Fruit fly (Drosophila melanogaster): ENCODE results near the gene Rh7.

Rh7 gene

DNA sequence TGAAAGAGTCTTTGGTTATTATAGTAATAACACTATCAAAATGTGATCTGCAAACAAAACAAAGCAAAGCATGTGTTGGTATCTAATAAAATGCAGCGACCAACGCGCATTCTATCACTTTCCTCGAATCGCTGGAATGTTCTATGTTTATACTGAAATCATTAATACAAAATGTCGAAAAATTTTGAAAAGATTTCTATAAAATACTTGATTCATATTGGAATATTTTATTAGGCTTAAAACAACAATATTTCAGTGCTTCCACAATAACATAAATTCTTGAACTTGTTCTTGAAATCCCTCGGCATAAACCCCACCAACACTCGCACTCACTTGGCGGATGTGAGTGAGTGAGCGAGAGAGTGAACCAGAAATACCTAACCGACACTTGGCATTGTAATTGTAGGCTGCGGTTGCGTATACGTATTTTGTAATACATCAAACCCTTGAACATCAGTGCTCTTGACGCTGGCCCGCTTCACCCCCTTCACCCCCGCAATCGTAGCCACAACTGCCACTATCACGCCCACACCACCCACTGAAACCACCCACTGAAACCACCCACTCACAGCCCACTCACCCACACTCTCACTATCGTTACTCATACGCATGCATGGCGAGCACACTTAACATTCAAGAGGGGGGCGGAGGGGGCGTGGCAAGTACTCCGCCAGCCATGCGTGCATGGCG lies 47.8 kb upstream of the Rh7 start (continued):
- TF ChIP-seq hbn (GFP tag; IDR thresholded peaks at IDR 0.05; ENCODE audit: partially characterized antibody) (no peak), CG3163 (GFP tag; optimal IDR thresholded peaks at IDR 0.05) (no peak), CG10431 (GFP tag; optimal IDR thresholded peaks at IDR 0.05) (no peak), CG1529 (GFP tag; optimal IDR thresholded peaks at IDR 0.05) (no peak), CG30431 (GFP tag; optimal IDR thresholded peaks at IDR 0.05) (no peak), gcm2 (GFP tag; optimal IDR thresholded peaks at IDR 0.05) (no peak), twi (tag; optimal IDR thresholded peaks at IDR 0.05) (no peak), Awh (GFP tag; IDR thresholded peaks at IDR 0.05) (0 out of 2 replicates have a peak, but pooled peaks have one; percentile 18), prd (optimal IDR thresholded peaks at IDR 0.05) (no peak), prd (GFP tag; IDR thresholded peaks at IDR 0.05) (0 out of 3 replicates have a peak, but pooled peaks have one; percentile 6), Mrtf (GFP tag; IDR thresholded peaks at IDR 0.05) (0 out of 3 replicates have a peak, but pooled peaks have one; percentile 14), CG10274 (GFP tag; optimal IDR thresholded peaks at IDR 0.05) (no peak), CG34422 (GFP tag; IDR thresholded peaks at IDR 0.05) (no peak; the same call in 2 of the 3 replicates), CG10321 (GFP tag; IDR thresholded peaks at IDR 0.05) (no peak), CG6654 (GFP tag; optimal IDR thresholded peaks at IDR 0.05) (no peak), Drgx (GFP tag; IDR thresholded peaks at IDR 0.05) (peak; percentile 18; the same call in 1 of the 2 replicates), CG12942 (GFP tag; optimal IDR thresholded peaks at IDR 0.05) (no peak), fu2 (GFP tag; optimal IDR thresholded peaks at IDR 0.05) (no peak), Elba2 (GFP tag; optimal IDR thresholded peaks at IDR 0.05) (no peak), emc (GFP tag; optimal IDR thresholded peaks at IDR 0.05) (no peak), dpn (GFP tag; optimal IDR thresholded peaks at IDR 0.05) (no peak), D19A (tag; optimal IDR thresholded peaks at IDR 0.05) (peak; percentile 56), CG1832 (GFP tag; optimal IDR thresholded peaks at IDR 0.05) (no peak), run (tag; optimal IDR thresholded peaks at IDR 0.05) (no peak), CG4730 (GFP tag; IDR thresholded peaks at IDR 0.05) (no peak), Hr51 (GFP tag; optimal IDR thresholded peaks at IDR 0.05) (peak in 1 of 2 experiments; percentile 62), Ssrp (tag; optimal IDR thresholded peaks at IDR 0.05) (no peak), da (GFP tag; optimal IDR thresholded peaks at IDR 0.05) (no peak), Blimp-1 (GFP tag; optimal IDR thresholded peaks at IDR 0.05) (peak; percentile 52), CG4424 (GFP tag; optimal IDR thresholded peaks at IDR 0.05) (peak; percentile 2), Sry-δ (GFP tag; optimal IDR thresholded peaks at IDR 0.05) (no peak), Deaf1 (tag; optimal IDR thresholded peaks at IDR 0.05) (no peak), Hr3 (GFP tag; optimal IDR thresholded peaks at IDR 0.05) (no peak), CG17186 (GFP tag; optimal IDR thresholded peaks at IDR 0.05) (no peak), lola (GFP tag; optimal IDR thresholded peaks at IDR 0.05) (no peak), CG7357 (GFP tag; IDR thresholded peaks at IDR 0.05) (no peak), chm (GFP tag; IDR thresholded peaks at IDR 0.05) (peak; percentile 39; the same call in 1 of the 2 replicates), CG2120 (GFP tag; optimal IDR thresholded peaks at IDR 0.05) (peak; percentile 7), D (optimal IDR thresholded peaks at IDR 0.05) (no peak), D (GFP tag; optimal IDR thresholded peaks at IDR 0.05) (no peak), salm (tag; optimal IDR thresholded peaks at IDR 0.05) (no peak), sisA (GFP tag; IDR thresholded peaks at IDR 0.05) (0 out of 2 replicates have a peak, but pooled peaks have one; percentile 6), CG2875 (GFP tag; optimal IDR thresholded peaks at IDR 0.05) (no peak), Opbp (GFP tag; IDR thresholded peaks at IDR 0.05; ENCODE audit: partially characterized antibody) (no peak), nerfin-2 (GFP tag; IDR thresholded peaks at IDR 0.05; ENCODE audit: partially characterized antibody) (no peak), rib (GFP tag; IDR thresholded peaks at IDR 0.05) (no peak), HHEX (GFP tag; optimal IDR thresholded peaks at IDR 0.05) (peak; percentile 16), lab (GFP tag; optimal IDR thresholded peaks at IDR 0.05) (peak; percentile 63), Ets97D (GFP tag; optimal IDR thresholded peaks at IDR 0.05) (no peak), ssp (GFP tag; IDR thresholded peaks at IDR 0.05) (no peak)

All from whole organism, embryonic.